Fruit fly (Drosophila melanogaster) Kc167 (cell line): ENCODE data around the gene CG2076.

ENCODE experiments used
- Myc ChIP-seq: fragments of >200 bp; optimal IDR thresholded peaks from 2 replicates; lab custom pipeline; 2017; ENCODE audit warnings: missing external identifiers
- insv ChIP-seq: fragments of >200 bp; optimal IDR thresholded peaks from 3 replicates; lab custom pipeline; 2018; ENCODE audit warnings: missing external identifiers
- psq ChIP-seq: fragments of >200 bp; optimal IDR thresholded peaks from 2 replicates; lab custom pipeline; 2017; ENCODE audit warnings: missing external identifiers

DNA sequence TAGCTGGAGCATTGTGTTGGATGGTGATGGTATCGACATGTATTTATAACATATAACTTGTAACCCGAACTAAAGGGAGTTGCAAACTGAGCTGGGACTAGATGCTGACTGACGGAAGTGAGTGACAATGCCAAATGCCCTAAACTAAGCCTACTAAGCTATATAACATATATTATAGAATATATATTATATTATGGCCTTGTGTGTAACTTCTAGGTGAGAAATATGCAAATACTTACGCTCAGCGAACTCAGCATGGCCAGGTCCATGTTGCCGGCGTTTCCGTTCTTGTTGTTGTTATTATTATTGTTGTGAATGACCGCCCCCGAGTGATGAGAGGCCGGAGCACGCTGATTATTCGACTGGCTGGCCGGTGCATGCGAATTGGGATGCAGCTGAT, 42.3 kb downstream of the CG2076 start, which contains the start of gene CG44385:
- no peak for TF ChIP-seq Myc (lab: Kevin White, UChicago)
- no peak for TF ChIP-seq psq (lab: Kevin White, UChicago)
- TF ChIP-seq insv (lab: Kevin White, UChicago), result no peak
